Worm (Caenorhabditis elegans) whole organism, L4/young adult: ENCODE results near the gene C01G6.3.

Experiments
- W03F9.2 ChIP-seq: fragments of 150-350 bp; optimal IDR thresholded peaks from 2 replicates; lab custom pipeline; 2014; ENCODE audit warnings: missing biosample characterization, missing genetic modification characterization
- him-1 ChIP-seq: sonication (generic microtip); optimal IDR thresholded peaks from 2 replicates; lab custom pipeline; 2016; ENCODE audit warnings: missing genotype, missing genetic modification reagents, missing genetic modification characterization, missing compliant biosample characterization

- TF ChIP-seq W03F9.2 (no peak), him-1 (tag; lab: Kevin White, UChicago) (no peak)
These were observed 11.2 kb downstream of the C01G6.3 start for ce11 chrII:9280846-9281245.
